Fruit fly (Drosophila melanogaster): Measurements from ENCODE around the gene Antdh.

- TF ChIP-seq Ets98B (GFP tag; IDR thresholded peaks at IDR 0.05): no peak
- TF ChIP-seq Pif1A (GFP tag; optimal IDR thresholded peaks at IDR 0.05): no peak
- no peak for TF ChIP-seq CG12605 (GFP tag; IDR thresholded peaks at IDR 0.05)
- no peak for TF ChIP-seq Snoo (tag; optimal IDR thresholded peaks at IDR 0.05)
- no peak for TF ChIP-seq CG34367 (tag; optimal IDR thresholded peaks at IDR 0.05)
- peak; percentile 16 for TF ChIP-seq EcR (GFP tag; optimal IDR thresholded peaks at IDR 0.05)
- TF ChIP-seq CG10348 (GFP tag; IDR thresholded peaks at IDR 0.05): no peak
- TF ChIP-seq CG13204 (GFP tag; optimal IDR thresholded peaks at IDR 0.05): no peak
- TF ChIP-seq CG14655 (GFP tag; optimal IDR thresholded peaks at IDR 0.05): no peak
These were observed 15.4 kb downstream of the Antdh start for dm6 chrX:11153413-11153812.

All from whole organism, pupa.